Worm (Caenorhabditis elegans) whole organism, late embryonic: Measurements from ENCODE around the gene npax-3.

Experiments
- C08G9.2 ChIP-seq: sonication (generic microtip); optimal IDR thresholded peaks from 2 replicates; lab custom pipeline; 2016; ENCODE audit warnings: mild to moderate bottlenecking, missing genetic modification characterization, moderate library complexity, missing compliant biosample characterization
- K09A11.1 ChIP-seq: sonication (generic microtip); optimal IDR thresholded peaks from 2 replicates; lab custom pipeline; 2017; ENCODE audit warnings: antibody characterized with exemption, mild to moderate bottlenecking, missing genetic modification characterization, missing compliant biosample characterization; ENCODE audit not compliant: insufficient read depth
- Y22D7AL.16 ChIP-seq: sonication (generic microtip); optimal IDR thresholded peaks from 2 replicates; lab custom pipeline; 2016; ENCODE audit warnings: missing genetic modification characterization, missing compliant biosample characterization
- ahr-1 ChIP-seq: sonication (generic microtip); optimal IDR thresholded peaks from 2 replicates; lab custom pipeline; 2016; ENCODE audit warnings: missing genetic modification characterization, missing compliant biosample characterization
- ceh-14 ChIP-seq: sonication (generic microtip); optimal IDR thresholded peaks from 2 replicates; lab custom pipeline; 2016; ENCODE audit warnings: missing genotype, missing genetic modification characterization, missing compliant biosample characterization
- ceh-18 ChIP-seq: sonication (generic microtip); optimal IDR thresholded peaks from 2 replicates; lab custom pipeline; 2016; ENCODE audit warnings: missing genetic modification characterization, missing compliant biosample characterization
- ceh-2 ChIP-seq: sonication (generic microtip); optimal IDR thresholded peaks from 2 replicates; lab custom pipeline; 2016; ENCODE audit warnings: missing genotype, missing genetic modification characterization, missing compliant biosample characterization
- ceh-30 ChIP-seq: fragments of 150-350 bp; optimal IDR thresholded peaks from 2 replicates; lab custom pipeline; 2014; ENCODE audit warnings: missing biosample characterization, missing genetic modification characterization
- ceh-34 ChIP-seq: sonication (generic microtip); optimal IDR thresholded peaks from 2 replicates; lab custom pipeline; 2016; ENCODE audit warnings: mild to moderate bottlenecking, missing genetic modification characterization, missing compliant biosample characterization
- ceh-6 ChIP-seq: fragments of 200-800 bp; sonication (Bioruptor generic); optimal IDR thresholded peaks from 2 replicates; lab custom pipeline; 2018; ENCODE audit warnings: mild to moderate bottlenecking, missing genetic modification characterization, missing compliant biosample characterization
- che-1 ChIP-seq: sonication (generic microtip); optimal IDR thresholded peaks from 2 replicates; lab custom pipeline; 2016; ENCODE audit warnings: mild to moderate bottlenecking, missing genetic modification characterization, missing compliant biosample characterization
- dve-1 ChIP-seq: sonication (generic microtip); optimal IDR thresholded peaks from 2 replicates; lab custom pipeline; 2017; ENCODE audit warnings: antibody characterized with exemption, mild to moderate bottlenecking, missing genetic modification characterization, missing compliant biosample characterization
- elt-2 ChIP-seq: sonication (generic microtip); optimal IDR thresholded peaks from 2 replicates; lab custom pipeline; 2016; ENCODE audit warnings: missing genetic modification reagents, missing genetic modification characterization, missing compliant biosample characterization
- elt-4 ChIP-seq: sonication (generic microtip); optimal IDR thresholded peaks from 2 replicates; lab custom pipeline; 2016; ENCODE audit warnings: missing genetic modification characterization, missing compliant biosample characterization
- fkh-6 ChIP-seq: sonication (generic microtip); optimal IDR thresholded peaks from 2 replicates; lab custom pipeline; 2016; ENCODE audit warnings: missing genetic modification characterization, missing compliant biosample characterization
- gmeb-2 ChIP-seq: sonication (generic microtip); optimal IDR thresholded peaks from 2 replicates; lab custom pipeline; 2016; ENCODE audit warnings: missing genetic modification characterization, inconsistent platforms, missing compliant biosample characterization
- hlh-13 ChIP-seq: fragments of 200-800 bp; sonication (Bioruptor generic); optimal IDR thresholded peaks from 2 replicates; lab custom pipeline; 2018; ENCODE audit warnings: mild to moderate bottlenecking, missing genetic modification characterization, missing compliant biosample characterization
- hlh-15 ChIP-seq: sonication (generic microtip); optimal IDR thresholded peaks from 2 replicates; lab custom pipeline; 2016; ENCODE audit warnings: missing genetic modification characterization, missing compliant biosample characterization
- hlh-30 ChIP-seq: sonication (generic microtip); optimal IDR thresholded peaks from 2 replicates; lab custom pipeline; 2017; ENCODE audit warnings: antibody characterized with exemption, missing genetic modification characterization, missing compliant biosample characterization; ENCODE audit not compliant: insufficient read depth
- hlh-6 ChIP-seq: sonication (generic microtip); optimal IDR thresholded peaks from 2 replicates; lab custom pipeline; 2016; ENCODE audit warnings: missing genotype, missing genetic modification characterization, missing compliant biosample characterization
- mec-3 ChIP-seq: sonication (generic microtip); optimal IDR thresholded peaks from 2 replicates; lab custom pipeline; 2016; ENCODE audit warnings: borderline replicate concordance, missing genetic modification characterization, missing compliant biosample characterization
- nfya-1 ChIP-seq: sonication (generic microtip); optimal IDR thresholded peaks from 2 replicates; lab custom pipeline; 2017; ENCODE audit warnings: missing genetic modification characterization, mild to moderate bottlenecking, missing compliant biosample characterization, antibody characterized with exemption, moderate library complexity
- nhr-11 ChIP-seq: fragments of 150-350 bp; optimal IDR thresholded peaks from 2 replicates; lab custom pipeline; 2014; ENCODE audit warnings: missing biosample characterization, missing genetic modification characterization
- nhr-232 ChIP-seq: sonication (generic microtip); optimal IDR thresholded peaks from 2 replicates; lab custom pipeline; 2016; ENCODE audit warnings: missing genetic modification characterization, missing compliant biosample characterization
- npax-4 ChIP-seq: sonication (generic microtip); optimal IDR thresholded peaks from 2 replicates; lab custom pipeline; 2016; ENCODE audit warnings: missing genetic modification characterization, missing compliant biosample characterization
- odd-2 ChIP-seq: sonication (generic microtip); optimal IDR thresholded peaks from 2 replicates; lab custom pipeline; 2017; ENCODE audit warnings: antibody characterized with exemption, mild to moderate bottlenecking, missing genetic modification characterization, missing compliant biosample characterization
- pag-3 ChIP-seq: sonication (generic microtip); optimal IDR thresholded peaks from 2 replicates; lab custom pipeline; 2016; ENCODE audit warnings: missing compliant biosample characterization, missing genetic modification characterization, borderline replicate concordance
- pax-1 ChIP-seq: fragments of 150-350 bp; optimal IDR thresholded peaks from 2 replicates; lab custom pipeline; 2014; ENCODE audit warnings: missing biosample characterization, missing genetic modification characterization
- pha-2 ChIP-seq: sonication (generic microtip); optimal IDR thresholded peaks from 2 replicates; lab custom pipeline; 2017; ENCODE audit warnings: mild to moderate bottlenecking, missing genetic modification characterization, missing compliant biosample characterization
- pha-4 ChIP-seq: fragments of 150-350 bp; optimal IDR thresholded peaks from 2 replicates; lab custom pipeline; 2018; ENCODE audit warnings: missing biosample characterization, missing genetic modification reagents, missing genetic modification characterization
- pqm-1 ChIP-seq: sonication (generic microtip); optimal IDR thresholded peaks from 2 replicates; lab custom pipeline; 2016; ENCODE audit warnings: missing genetic modification characterization, missing compliant biosample characterization
- pros-1 ChIP-seq: fragments of 150-350 bp; optimal IDR thresholded peaks from 2 replicates; lab custom pipeline; 2014; ENCODE audit warnings: missing biosample characterization, missing genetic modification reagents, missing genetic modification characterization
- syd-9 ChIP-seq: sonication (generic microtip); optimal IDR thresholded peaks from 2 replicates; lab custom pipeline; 2016; ENCODE audit warnings: mild to moderate bottlenecking, missing genetic modification characterization, moderate library complexity, missing compliant biosample characterization
- unc-3 ChIP-seq, 2 experiments: fragments of 200-800 bp in 1 of 2; sonication (Bioruptor generic) in 1 of 2; sonication (generic microtip) in 1 of 2; conservative IDR thresholded peaks in 1 of 2; optimal IDR thresholded peaks in 1 of 2; 2 replicates each; pipeline versions ENCODE4 v1.3.6 to Lab custom; 2016 to 2022; ENCODE audit warnings: missing compliant biosample characterization in 2 of 2, missing genetic modification characterization in 2 of 2, missing genetic modification reagents in 1 of 2
- ztf-16 ChIP-seq: sonication (generic microtip); optimal IDR thresholded peaks from 2 replicates; lab custom pipeline; 2017; ENCODE audit warnings: missing genetic modification characterization, missing compliant biosample characterization

Gene npax-3

DNA sequence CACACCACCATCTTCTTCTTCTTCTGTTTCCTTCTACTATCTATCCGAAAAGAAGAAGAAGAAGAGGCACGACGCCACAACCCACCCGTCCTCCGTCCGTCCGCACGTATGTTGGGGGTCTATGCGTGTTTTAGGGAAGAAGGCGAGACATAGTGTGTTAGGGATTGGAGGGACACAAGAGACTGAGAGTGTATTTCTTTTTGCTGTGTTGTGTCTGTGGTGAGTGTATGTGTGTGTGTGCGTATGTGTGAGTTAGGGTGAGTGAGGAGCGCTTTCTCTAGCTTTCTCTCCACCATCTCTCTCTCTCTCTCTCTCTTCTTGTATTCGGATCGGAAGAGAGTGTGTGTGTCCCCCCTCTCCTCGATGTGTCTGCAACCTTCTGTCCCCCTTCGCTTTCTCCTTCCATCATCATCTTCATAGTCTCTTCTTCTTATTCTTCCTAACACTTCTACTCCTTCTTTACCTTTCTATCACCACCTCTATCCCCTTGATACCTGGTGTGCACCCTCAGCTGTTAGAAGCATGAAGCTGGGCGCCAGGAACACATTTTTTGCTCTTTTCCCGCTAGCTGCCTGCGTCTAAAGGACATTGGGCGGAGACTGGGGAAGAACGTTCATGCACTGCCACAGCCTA lies 6.2 kb downstream of the npax-3 start (continued):
- TF ChIP-seq che-1 (tag; lab: Kevin White, UChicago) (peak; percentile 1), dve-1 (tag; lab: Kevin White, UChicago) (peak; percentile 85), pha-4 (no peak), ceh-34 (tag; lab: Kevin White, UChicago) (peak; percentile 89), pros-1 (tag; lab: Kevin White, UChicago) (peak; percentile 85), ztf-16 (peak; percentile 51)

DNA sequence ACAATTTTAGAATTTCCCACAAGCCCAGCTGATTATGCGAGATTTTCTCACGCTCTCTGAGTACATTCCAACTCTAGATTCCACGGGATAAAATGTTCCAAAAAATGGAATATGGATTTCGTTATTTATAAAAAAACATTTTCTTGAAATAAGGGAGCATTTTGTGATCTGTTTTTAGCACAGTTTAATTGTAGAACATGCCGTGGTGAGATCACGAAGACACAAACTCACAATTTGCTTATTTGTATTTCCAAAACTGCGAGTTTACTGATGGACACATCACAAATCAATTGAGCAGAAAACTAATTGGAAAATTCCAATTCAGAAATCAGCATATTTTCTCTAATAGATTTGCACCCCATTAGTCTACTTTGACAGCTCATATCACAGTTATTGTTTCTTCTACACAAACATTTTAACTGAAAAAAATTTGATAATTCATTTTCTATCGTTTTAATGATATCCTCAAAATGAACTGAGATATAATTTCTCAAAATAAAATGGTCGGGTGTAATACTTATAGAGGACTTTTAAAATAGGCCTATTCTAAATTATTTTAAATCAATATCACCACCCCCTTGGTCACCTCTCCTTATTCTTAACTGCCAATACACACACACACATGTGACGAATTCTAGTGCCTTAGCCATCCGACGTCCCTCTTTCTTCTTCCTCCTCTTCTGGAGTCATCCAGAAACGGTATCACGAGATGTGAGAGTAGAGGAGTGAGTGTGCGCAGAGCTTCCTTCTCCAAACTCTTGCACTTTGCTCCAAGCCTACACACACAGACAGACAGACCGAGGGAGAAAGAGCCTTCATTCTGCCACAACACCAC lies 6.9 kb downstream of the npax-3 start:
- TF ChIP-seq hlh-13 (GFP tag; lab: Kevin White, UChicago) = no peak
- peak; percentile 9 for TF ChIP-seq che-1 (tag; lab: Kevin White, UChicago)
- TF ChIP-seq K09A11.1 (tag; lab: Kevin White, UChicago) = no peak
- TF ChIP-seq ceh-14 (tag; lab: Kevin White, UChicago) = no peak
- TF ChIP-seq pros-1 (tag; lab: Kevin White, UChicago) = no peak
- TF ChIP-seq elt-2 = no peak
- no peak for TF ChIP-seq ceh-2
- no peak for TF ChIP-seq pha-2
- peak; percentile 17 for TF ChIP-seq ahr-1 (tag; lab: Kevin White, UChicago)
- no peak for TF ChIP-seq pax-1 (tag; lab: Kevin White, UChicago)
- no peak for TF ChIP-seq nhr-232
- TF ChIP-seq syd-9 = no peak
- no peak for TF ChIP-seq elt-4 (tag; lab: Kevin White, UChicago)
- no peak for TF ChIP-seq hlh-15 (tag; lab: Kevin White, UChicago)
- no peak for TF ChIP-seq pag-3 (tag; lab: Kevin White, UChicago)
- no peak for TF ChIP-seq npax-4
- no peak for TF ChIP-seq mec-3
- TF ChIP-seq fkh-6 (tag; lab: Kevin White, UChicago) = no peak
- no peak for TF ChIP-seq nfya-1 (tag; lab: Kevin White, UChicago)
- TF ChIP-seq gmeb-2 (tag; lab: Kevin White, UChicago) = no peak
- TF ChIP-seq nhr-11 (tag; lab: Kevin White, UChicago) = no peak
- no peak for TF ChIP-seq odd-2
- TF ChIP-seq Y22D7AL.16 (tag; lab: Kevin White, UChicago) = no peak
- TF ChIP-seq ceh-34 (tag; lab: Kevin White, UChicago) = no peak
- peak; percentile 75 for TF ChIP-seq hlh-30 (tag; lab: Kevin White, UChicago)
- TF ChIP-seq pha-4 = no peak
- no peak for TF ChIP-seq ceh-6

ce11 chrIV:10820114-10820513 lies 7.8 kb downstream of the npax-3 start:
- TF ChIP-seq ceh-2 (no peak), pqm-1 (tag; lab: Kevin White, UChicago) (no peak), ceh-30 (tag; lab: Kevin White, UChicago) (no peak), ceh-18 (no peak), gmeb-2 (tag; lab: Kevin White, UChicago) (no peak), hlh-6 (no peak), C08G9.2 (no peak), che-1 (tag; lab: Kevin White, UChicago) (no peak), unc-3 (GFP tag; conservative IDR thresholded peaks at IDR 0.05; lab: Robert Waterston, UW) (no peak), unc-3 (tag; optimal IDR thresholded peaks at IDR 0.05; lab: Kevin White, UChicago) (no peak), elt-4 (tag; lab: Kevin White, UChicago) (no peak), ceh-14 (tag; lab: Kevin White, UChicago) (no peak), ztf-16 (no peak), hlh-13 (GFP tag; lab: Kevin White, UChicago) (no peak)
